Fruit fly (Drosophila melanogaster) whole organism, embryonic: ENCODE measurements around the gene CG17777.

ENCODE experiments used
- CG10431 ChIP-seq: fragments of 200-800 bp; sonication (Bioruptor generic); optimal IDR thresholded peaks from 3 replicates; lab custom pipeline; 2018; ENCODE audit warnings: missing biosample characterization, mild to moderate bottlenecking, missing genetic modification characterization
- CG10654 ChIP-seq: fragments of 200-800 bp; sonication (Bioruptor generic); optimal IDR thresholded peaks from 2 replicates; lab custom pipeline; 2016; ENCODE audit warnings: missing biosample characterization, missing genetic modification characterization
- CG11456 ChIP-seq: fragments of 200-800 bp; sonication (Bioruptor generic); IDR thresholded peaks from 3 replicates; pipeline ENCODE4 v1.3.6; 2022; ENCODE audit warnings: missing biosample characterization, missing genetic modification characterization
- CG12236 ChIP-seq: fragments of 200-800 bp; sonication (Bioruptor generic); optimal IDR thresholded peaks from 2 replicates; lab custom pipeline; 2016; ENCODE audit warnings: missing biosample characterization, missing genetic modification characterization
- CG12942 ChIP-seq: fragments of 200-800 bp; sonication (Bioruptor generic); optimal IDR thresholded peaks from 3 replicates; lab custom pipeline; 2016; ENCODE audit warnings: missing biosample characterization, missing genetic modification characterization
- CG14860 ChIP-seq: fragments of 200-800 bp; sonication (Bioruptor generic); IDR thresholded peaks from 3 replicates; pipeline ENCODE4 v1.3.6; 2022; ENCODE audit warnings: missing biosample characterization, missing genetic modification characterization; ENCODE audit not compliant: partially characterized antibody
- CG1529 ChIP-seq: fragments of 200-800 bp; sonication (Bioruptor generic); optimal IDR thresholded peaks from 3 replicates; lab custom pipeline; 2018; ENCODE audit warnings: missing biosample characterization, missing genetic modification characterization
- CG15601 ChIP-seq: fragments of 200-800 bp; sonication (Bioruptor generic); optimal IDR thresholded peaks from 3 replicates; lab custom pipeline; 2019; ENCODE audit warnings: missing biosample characterization, mild to moderate bottlenecking, missing genetic modification characterization, moderate library complexity
- CG16815 ChIP-seq: fragments of 200-800 bp; sonication (Bioruptor generic); optimal IDR thresholded peaks from 3 replicates; lab custom pipeline; 2017; ENCODE audit warnings: missing biosample characterization, mild to moderate bottlenecking, missing genetic modification characterization
- CG1792 ChIP-seq: fragments of 200-800 bp; sonication (Bioruptor generic); optimal IDR thresholded peaks from 2 replicates; lab custom pipeline; 2016; ENCODE audit warnings: missing biosample characterization, missing genetic modification characterization
- CG3281 ChIP-seq: fragments of 200-800 bp; sonication (Bioruptor generic); optimal IDR thresholded peaks from 3 replicates; lab custom pipeline; 2017; ENCODE audit warnings: missing biosample characterization, mild to moderate bottlenecking, missing genetic modification characterization
- CG42726 ChIP-seq: fragments of 200-800 bp; sonication (Bioruptor generic); IDR thresholded peaks from 2 replicates; pipeline ENCODE4 v1.3.6; 2022; ENCODE audit warnings: missing biosample characterization, missing genetic modification characterization; ENCODE audit not compliant: partially characterized antibody
- CG7963 ChIP-seq: fragments of 200-800 bp; sonication (Bioruptor generic); IDR thresholded peaks from 3 replicates; pipeline ENCODE4 v1.3.6; 2022; ENCODE audit warnings: missing biosample characterization, missing genetic modification characterization; ENCODE audit not compliant: partially characterized antibody
- CG9437 ChIP-seq: fragments of 200-800 bp; sonication (Bioruptor generic); optimal IDR thresholded peaks from 2 replicates; lab custom pipeline; 2018; ENCODE audit warnings: missing biosample characterization, mild to moderate bottlenecking, missing genetic modification characterization
- CG9727 ChIP-seq: fragments of 200-800 bp; sonication (Bioruptor generic); optimal IDR thresholded peaks from 3 replicates; lab custom pipeline; 2017; ENCODE audit warnings: missing biosample characterization, mild to moderate bottlenecking, missing genetic modification characterization
- Chrac-16 ChIP-seq: fragments of 200-800 bp; sonication (Bioruptor generic); optimal IDR thresholded peaks from 3 replicates; lab custom pipeline; 2016; ENCODE audit warnings: missing biosample characterization, missing genetic modification characterization
- D ChIP-seq, 2 experiments: fragments of 200-800 bp in 1 of 2; fragments of >200 bp in 1 of 2; sonication (Bioruptor generic) in 1 of 2; optimal IDR thresholded peaks; 2 replicates in 1 of 2; 3 replicates in 1 of 2; lab custom pipeline; 2017; ENCODE audit warnings: mild to moderate bottlenecking in 1 of 2, missing biosample characterization in 1 of 2, missing genetic modification characterization in 1 of 2, missing genetic modification reagents in 1 of 2
- Dll ChIP-seq: fragments of 200-800 bp; sonication (Bioruptor generic); IDR thresholded peaks from 4 replicates; pipeline ENCODE4 v1.3.6; 2022; ENCODE audit warnings: missing biosample characterization, missing genetic modification characterization; ENCODE audit not compliant: partially characterized antibody
- Eip74EF ChIP-seq, 2 experiments: fragments of 200-800 bp in 1 of 2; fragments of >200 bp in 1 of 2; sonication (Bioruptor generic) in 1 of 2; optimal IDR thresholded peaks; 2 replicates each; lab custom pipeline; 2017 to 2019; ENCODE audit warnings: missing biosample characterization in 2 of 2, missing genetic modification characterization in 2 of 2, mild to moderate bottlenecking in 1 of 2, moderate library complexity in 1 of 2
- Gug ChIP-seq: fragments of 200-800 bp; sonication (Bioruptor generic); IDR thresholded peaks from 4 replicates; pipeline ENCODE4 v1.3.6; 2022; ENCODE audit warnings: missing biosample characterization, missing genetic modification characterization
- HLHmδ ChIP-seq: fragments of 200-800 bp; sonication (Bioruptor generic); optimal IDR thresholded peaks from 2 replicates; lab custom pipeline; 2018; ENCODE audit warnings: missing biosample characterization, mild to moderate bottlenecking, missing genetic modification characterization, moderate library complexity
- Hr78 ChIP-seq, 2 experiments: fragments of 200-800 bp in 1 of 2; fragments of >200 bp in 1 of 2; sonication (Bioruptor generic) in 1 of 2; optimal IDR thresholded peaks; 2 replicates each; lab custom pipeline; 2017 to 2019; ENCODE audit warnings: missing biosample characterization in 2 of 2, missing genetic modification characterization in 2 of 2, mild to moderate bottlenecking in 1 of 2, moderate library complexity in 1 of 2
- Hsf ChIP-seq: fragments of 200-800 bp; sonication (Bioruptor generic); optimal IDR thresholded peaks from 3 replicates; lab custom pipeline; 2016; ENCODE audit warnings: missing biosample characterization, missing genetic modification characterization
- Jarid2 ChIP-seq: fragments of 200-800 bp; sonication (Bioruptor generic); optimal IDR thresholded peaks from 3 replicates; lab custom pipeline; 2017; ENCODE audit warnings: mild to moderate bottlenecking, missing biosample characterization, missing genetic modification reagents, missing genetic modification characterization
- Lhr ChIP-seq: fragments of 200-800 bp; sonication (Bioruptor generic); optimal IDR thresholded peaks from 3 replicates; lab custom pipeline; 2017; ENCODE audit warnings: mild to moderate bottlenecking, missing biosample characterization, missing genetic modification reagents, missing genetic modification characterization
- Opbp ChIP-seq: fragments of 200-800 bp; sonication (Bioruptor generic); IDR thresholded peaks from 3 replicates; pipeline ENCODE4 v1.3.6; 2022; ENCODE audit warnings: missing biosample characterization, missing genetic modification characterization; ENCODE audit not compliant: partially characterized antibody
- Poxn ChIP-seq: fragments of 200-800 bp; sonication (Bioruptor generic); IDR thresholded peaks from 2 replicates; pipeline ENCODE4 v1.3.6; 2022; ENCODE audit warnings: missing biosample characterization, missing genetic modification characterization
- ab ChIP-seq: fragments of 200-800 bp; sonication (Bioruptor generic); optimal IDR thresholded peaks from 2 replicates; lab custom pipeline; 2016; ENCODE audit warnings: missing biosample characterization, missing genetic modification characterization
- bsh ChIP-seq, 2 experiments: fragments of 200-800 bp; sonication (Bioruptor generic); optimal IDR thresholded peaks; 2 replicates each; lab custom pipeline; 2017 to 2018; ENCODE audit warnings: mild to moderate bottlenecking in 2 of 2, missing biosample characterization in 2 of 2, missing genetic modification characterization in 2 of 2, moderate library complexity in 1 of 2
- caup ChIP-seq: fragments of 200-800 bp; sonication (Bioruptor generic); optimal IDR thresholded peaks from 3 replicates; lab custom pipeline; 2017; ENCODE audit warnings: missing biosample characterization, mild to moderate bottlenecking, missing genetic modification characterization, moderate library complexity; ENCODE audit not compliant: severe bottlenecking
- chm ChIP-seq: fragments of 200-800 bp; sonication (Bioruptor generic); IDR thresholded peaks from 2 replicates; pipeline ENCODE4 v1.3.6; 2022; ENCODE audit warnings: missing biosample characterization, missing genetic modification characterization
- dan ChIP-seq: fragments of 200-800 bp; sonication (Bioruptor generic); IDR thresholded peaks from 2 replicates; pipeline ENCODE4 v1.3.6; 2022; ENCODE audit warnings: missing biosample characterization, missing genetic modification characterization
- danr ChIP-seq: fragments of 200-800 bp; sonication (Bioruptor generic); IDR thresholded peaks from 2 replicates; pipeline ENCODE4 v1.3.6; 2022; ENCODE audit warnings: missing biosample characterization, missing genetic modification characterization
- gcm2 ChIP-seq: fragments of 200-800 bp; sonication (Bioruptor generic); optimal IDR thresholded peaks from 2 replicates; lab custom pipeline; 2016; ENCODE audit warnings: missing biosample characterization, missing genetic modification characterization
- gro ChIP-seq: fragments of 200-800 bp; sonication (Bioruptor generic); optimal IDR thresholded peaks from 2 replicates; lab custom pipeline; 2016; ENCODE audit warnings: missing biosample characterization, missing genetic modification characterization
- knrl ChIP-seq: fragments of 200-800 bp; sonication (Bioruptor generic); IDR thresholded peaks from 3 replicates; pipeline ENCODE4 v1.3.6; 2022; ENCODE audit warnings: missing biosample characterization, missing genetic modification characterization; ENCODE audit not compliant: partially characterized antibody
- nmo ChIP-seq: fragments of 200-800 bp; sonication (Bioruptor generic); optimal IDR thresholded peaks from 2 replicates; lab custom pipeline; 2018; ENCODE audit warnings: missing biosample characterization, mild to moderate bottlenecking, missing genetic modification characterization, moderate library complexity
- phol ChIP-seq: fragments of 200-800 bp; sonication (Bioruptor generic); optimal IDR thresholded peaks from 3 replicates; lab custom pipeline; 2018; ENCODE audit warnings: missing biosample characterization, mild to moderate bottlenecking, missing genetic modification characterization, moderate library complexity
- ranshi ChIP-seq: fragments of 200-800 bp; sonication (Bioruptor generic); IDR thresholded peaks from 2 replicates; pipeline ENCODE4 v1.3.6; 2022; ENCODE audit warnings: missing biosample characterization, missing genetic modification characterization
- row ChIP-seq: fragments of 200-800 bp; sonication (Bioruptor generic); IDR thresholded peaks from 3 replicates; pipeline ENCODE4 v1.3.6; 2022; ENCODE audit warnings: missing biosample characterization, missing genetic modification characterization
- salm ChIP-seq: fragments of 200-800 bp; sonication (Bioruptor generic); optimal IDR thresholded peaks from 2 replicates; lab custom pipeline; 2018; ENCODE audit warnings: missing biosample characterization, mild to moderate bottlenecking, missing genetic modification characterization
- schlank ChIP-seq: fragments of 200-800 bp; sonication (Bioruptor generic); optimal IDR thresholded peaks from 2 replicates; lab custom pipeline; 2018; ENCODE audit warnings: missing biosample characterization, mild to moderate bottlenecking, missing genetic modification characterization
- sens ChIP-seq: fragments of 200-800 bp; sonication (Bioruptor generic); peaks from one replicate; lab custom pipeline; 2016; ENCODE audit warnings: missing biosample characterization, missing genetic modification characterization
- sens-2 ChIP-seq: fragments of 200-800 bp; sonication (Bioruptor generic); IDR thresholded peaks from 2 replicates; pipeline ENCODE4 v1.3.6; 2022; ENCODE audit warnings: missing biosample characterization, missing genetic modification characterization
- sob ChIP-seq: fragments of 200-800 bp; sonication (Bioruptor generic); IDR thresholded peaks from 2 replicates; pipeline ENCODE4 v1.3.6; 2022; ENCODE audit warnings: missing biosample characterization, missing genetic modification characterization
- z ChIP-seq: fragments of 200-800 bp; sonication (Bioruptor generic); IDR thresholded peaks from 3 replicates; pipeline ENCODE4 v1.3.6; 2022; ENCODE audit warnings: missing biosample characterization, missing genetic modification characterization
- zfh1 ChIP-seq: fragments of 200-800 bp; sonication (Bioruptor generic); IDR thresholded peaks from 3 replicates; pipeline ENCODE4 v1.3.6; 2022; ENCODE audit warnings: missing biosample characterization, missing genetic modification characterization

The CG17777 gene

DNA sequence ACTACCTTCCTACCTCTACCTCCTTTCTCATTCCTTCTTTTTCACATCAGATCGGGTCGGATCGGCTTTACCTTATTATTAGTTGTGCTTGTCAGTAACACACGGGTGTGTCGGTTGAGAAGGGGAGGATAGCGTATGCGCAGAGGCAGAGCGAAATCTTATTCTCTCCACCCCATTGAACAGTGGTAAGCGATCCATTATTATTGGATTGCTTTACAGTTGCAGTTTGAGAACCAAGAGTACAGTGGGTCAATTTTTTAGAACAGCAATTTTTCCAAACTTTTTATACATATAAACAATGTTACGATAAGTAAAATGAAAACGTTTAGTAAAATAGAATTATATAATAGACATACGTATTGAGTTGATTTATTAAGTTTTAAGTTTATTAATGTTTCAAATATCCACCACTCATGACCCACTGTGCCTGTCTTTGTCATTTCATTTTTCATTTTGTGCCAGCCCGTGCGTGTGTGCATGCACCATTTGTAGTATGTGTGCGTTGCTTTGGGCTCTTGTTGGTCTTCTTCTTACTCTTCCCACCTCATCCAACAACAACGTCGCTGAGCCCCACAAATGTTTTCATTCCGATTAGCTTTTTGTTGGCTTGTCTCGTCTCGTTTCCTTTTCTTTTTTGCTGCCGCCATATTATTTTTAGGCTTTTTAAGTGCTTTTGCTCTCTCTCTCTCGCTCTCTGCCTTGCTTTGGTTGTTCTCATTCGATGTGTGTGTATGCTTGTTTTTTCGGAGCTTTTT, 48.9 kb upstream of the CG17777 start (continued):
- peak; percentile 98 for TF ChIP-seq CG10431 (GFP tag; lab: Kevin White, UChicago)
- TF ChIP-seq Lhr (GFP tag; lab: Kevin White, UChicago), result peak; percentile 96
- peak; percentile 98 for TF ChIP-seq CG11456 (GFP tag; lab: Robert Waterston, UW)
- peak; percentile 99 for TF ChIP-seq CG16815 (GFP tag; lab: Kevin White, UChicago)
- TF ChIP-seq CG10654 (GFP tag; lab: Kevin White, UChicago), result peak; percentile 99
- TF ChIP-seq gro, result peak; percentile 92
- peak; percentile 91 for TF ChIP-seq Jarid2 (GFP tag; lab: Kevin White, UChicago)
- peak; percentile 77 for TF ChIP-seq CG14860
- TF ChIP-seq schlank, result peak; percentile 98
- peak; percentile 98 for TF ChIP-seq Hsf (GFP tag; lab: Kevin White, UChicago)
- peak; percentile 93 for TF ChIP-seq gcm2 (GFP tag; lab: Kevin White, UChicago)
- TF ChIP-seq Eip74EF (GFP tag; optimal IDR thresholded peaks at IDR 0.05; lab: Kevin White, UChicago), result peak in 1 of 2 experiments; percentile 97
- TF ChIP-seq Poxn (GFP tag; lab: Robert Waterston, UW), result peak; percentile 97
- TF ChIP-seq sens, result peak; percentile 99
- no peak; the same call in 1 of the 2 replicates for TF ChIP-seq CG42726 (GFP tag; lab: Robert Waterston, UW)
- peak; percentile 72 for TF ChIP-seq knrl (GFP tag; lab: Robert Waterston, UW)
- peak; percentile 20 for TF ChIP-seq ab (GFP tag; lab: Kevin White, UChicago)
- TF ChIP-seq dan (GFP tag; lab: Robert Waterston, UW), result peak; percentile 94
- peak; percentile 99 for TF ChIP-seq caup (GFP tag; lab: Kevin White, UChicago)
- peak; percentile 99 for TF ChIP-seq salm (tag; lab: Kevin White, UChicago)
- no peak for TF ChIP-seq HLHmδ (GFP tag; lab: Kevin White, UChicago)
- TF ChIP-seq Chrac-16, result peak; percentile 98
- TF ChIP-seq zfh1, result peak; percentile 99
- TF ChIP-seq CG15601 (tag; lab: Kevin White, UChicago), result peak; percentile 99
- TF ChIP-seq CG9727 (GFP tag; lab: Kevin White, UChicago), result peak; percentile 98
- peak; percentile 93 to 100 for TF ChIP-seq bsh (GFP tag; optimal IDR thresholded peaks at IDR 0.05; lab: Kevin White, UChicago)
- TF ChIP-seq CG1529 (GFP tag; lab: Kevin White, UChicago), result peak; percentile 99
- TF ChIP-seq nmo, result peak; percentile 99
- peak; percentile 90 for TF ChIP-seq CG12236 (GFP tag; lab: Kevin White, UChicago)
- TF ChIP-seq danr, result peak; percentile 99
- TF ChIP-seq CG12942 (GFP tag; lab: Kevin White, UChicago), result peak; percentile 97
- no peak for TF ChIP-seq D (optimal IDR thresholded peaks at IDR 0.05; lab: Kevin White, UChicago)
- TF ChIP-seq D (GFP tag; optimal IDR thresholded peaks at IDR 0.05; lab: Kevin White, UChicago), result peak; percentile 99
- peak; percentile 97 for TF ChIP-seq chm (GFP tag; lab: Robert Waterston, UW)
- TF ChIP-seq Dll (GFP tag; lab: Robert Waterston, UW), result peak; percentile 48; the same call in 3 of the 4 replicates
- peak; percentile 97 for TF ChIP-seq Gug (GFP tag; lab: Robert Waterston, UW)
- TF ChIP-seq phol (tag; lab: Kevin White, UChicago), result peak; percentile 99
- peak in 1 of 2 experiments; percentile 67 for TF ChIP-seq Hr78 (GFP tag; optimal IDR thresholded peaks at IDR 0.05; lab: Kevin White, UChicago)
- peak; percentile 99 for TF ChIP-seq row
- TF ChIP-seq CG7963 (GFP tag; lab: Robert Waterston, UW), result peak; percentile 71; the same call in 2 of the 3 replicates
- peak; percentile 99 for TF ChIP-seq CG3281 (GFP tag; lab: Kevin White, UChicago)
- TF ChIP-seq CG1792 (GFP tag; lab: Kevin White, UChicago), result peak; percentile 75
- peak; percentile 79 for TF ChIP-seq z
- TF ChIP-seq CG9437 (GFP tag; lab: Kevin White, UChicago), result peak; percentile 93
- TF ChIP-seq Opbp (GFP tag; lab: Robert Waterston, UW), result peak; percentile 56; the same call in 1 of the 3 replicates
- TF ChIP-seq sens-2 (GFP tag; lab: Robert Waterston, UW), result peak; percentile 97
- peak; percentile 98 for TF ChIP-seq ranshi (GFP tag; lab: Robert Waterston, UW)
- peak; percentile 99 for TF ChIP-seq sob
